Fruit fly (Drosophila melanogaster) whole organism: ENCODE data around the gene RPA2.

Source experiments
- CG8478 ChIP-seq: fragments of >200 bp; optimal IDR thresholded peaks from 2 replicates; lab custom pipeline; 2018; ENCODE audit warnings: inconsistent platforms
- Dll ChIP-seq: fragments of >200 bp; optimal IDR thresholded peaks from 2 replicates; lab custom pipeline; 2017
- EcR ChIP-seq, 2 experiments: fragments of >200 bp; optimal IDR thresholded peaks; 2 replicates each; lab custom pipeline; 2017; ENCODE audit warnings: missing biosample characterization in 2 of 2, missing genetic modification characterization in 2 of 2, missing genetic modification reagents in 2 of 2
- pan ChIP-seq: fragments of >200 bp; optimal IDR thresholded peaks from 2 replicates; lab custom pipeline; 2017
- psq ChIP-seq: fragments of >200 bp; optimal IDR thresholded peaks from 2 replicates; lab custom pipeline; 2017
- usp ChIP-seq: fragments of >200 bp; optimal IDR thresholded peaks from 2 replicates; lab custom pipeline; 2017; ENCODE audit warnings: missing biosample characterization, missing genetic modification characterization, mixed read lengths

The RPA2 gene

dm6 chr2L:20925975-20926374, at the start of gene RPA2:
RPA2 (minus strand) TSS chr2L:20926147.
- TF ChIP-seq Dll (lab: Kevin White, UChicago) (no peak), psq (lab: Kevin White, UChicago) (no peak), EcR (GFP tag; optimal IDR thresholded peaks at IDR 0.05; lab: Kevin White, UChicago) (no peak), usp (no peak), CG8478 (lab: Kevin White, UChicago) (no peak), pan (lab: Kevin White, UChicago) (no peak)

- TF ChIP-seq usp = no peak
- TF ChIP-seq pan (lab: Kevin White, UChicago) = no peak
- no peak for TF ChIP-seq EcR (GFP tag; optimal IDR thresholded peaks at IDR 0.05; lab: Kevin White, UChicago)
- TF ChIP-seq CG8478 (lab: Kevin White, UChicago) = no peak
- no peak for TF ChIP-seq Dll (lab: Kevin White, UChicago)
- no peak for TF ChIP-seq psq (lab: Kevin White, UChicago)
These were observed 49.6 kb upstream of the RPA2 start for dm6 chr2L:20975594-20975993.

dm6 chr2L:20974037-20974646, 48.2 kb upstream of the RPA2 start:
- TF ChIP-seq EcR (GFP tag; optimal IDR thresholded peaks at IDR 0.05; lab: Kevin White, UChicago) = no peak
- no peak for TF ChIP-seq pan (lab: Kevin White, UChicago)

dm6 chr2L:20971659-20972314, 45.8 kb upstream of the RPA2 start:
- TF ChIP-seq CG8478 (lab: Kevin White, UChicago) (no peak), EcR (GFP tag; optimal IDR thresholded peaks at IDR 0.05; lab: Kevin White, UChicago) (no peak)

- TF ChIP-seq usp (no peak), CG8478 (lab: Kevin White, UChicago) (no peak), Dll (lab: Kevin White, UChicago) (no peak), pan (lab: Kevin White, UChicago) (no peak), psq (lab: Kevin White, UChicago) (no peak), EcR (GFP tag; optimal IDR thresholded peaks at IDR 0.05; lab: Kevin White, UChicago) (no peak)
These were observed 44.8 kb upstream of the RPA2 start for dm6 chr2L:20970792-20971191.

dm6 chr2L:20969674-20970297, 43.8 kb upstream of the RPA2 start:
- TF ChIP-seq usp = no peak
- no peak for TF ChIP-seq CG8478 (lab: Kevin White, UChicago)
- TF ChIP-seq psq (lab: Kevin White, UChicago) = no peak
- no peak for TF ChIP-seq pan (lab: Kevin White, UChicago)
- no peak for TF ChIP-seq Dll (lab: Kevin White, UChicago)
- TF ChIP-seq EcR (GFP tag; optimal IDR thresholded peaks at IDR 0.05; lab: Kevin White, UChicago) = no peak

dm6 chr2L:20968727-20969126, 42.8 kb upstream of the RPA2 start:
- no peak for TF ChIP-seq CG8478 (lab: Kevin White, UChicago)
- TF ChIP-seq pan (lab: Kevin White, UChicago) = no peak
- TF ChIP-seq Dll (lab: Kevin White, UChicago) = no peak
- TF ChIP-seq usp = no peak
- TF ChIP-seq psq (lab: Kevin White, UChicago) = no peak
- TF ChIP-seq EcR (GFP tag; optimal IDR thresholded peaks at IDR 0.05; lab: Kevin White, UChicago) = no peak

dm6 chr2L:20965001-20965400, 39.1 kb upstream of the RPA2 start:
- TF ChIP-seq CG8478 (lab: Kevin White, UChicago) (no peak), usp (no peak), psq (lab: Kevin White, UChicago) (no peak), Dll (lab: Kevin White, UChicago) (no peak), EcR (GFP tag; optimal IDR thresholded peaks at IDR 0.05; lab: Kevin White, UChicago) (no peak), pan (lab: Kevin White, UChicago) (no peak)

dm6 chr2L:20960019-20960525, 34.1 kb upstream of the RPA2 start:
- TF ChIP-seq CG8478 (lab: Kevin White, UChicago) (no peak), pan (lab: Kevin White, UChicago) (no peak), psq (lab: Kevin White, UChicago) (no peak), Dll (lab: Kevin White, UChicago) (no peak), EcR (GFP tag; optimal IDR thresholded peaks at IDR 0.05; lab: Kevin White, UChicago) (no peak), usp (no peak)

dm6 chr2L:20957968-20958367, 32.0 kb upstream of the RPA2 start:
- TF ChIP-seq pan (lab: Kevin White, UChicago) = no peak

- TF ChIP-seq CG8478 (lab: Kevin White, UChicago) = no peak
- TF ChIP-seq Dll (lab: Kevin White, UChicago) = no peak
- TF ChIP-seq psq (lab: Kevin White, UChicago) = no peak
- no peak for TF ChIP-seq EcR (GFP tag; optimal IDR thresholded peaks at IDR 0.05; lab: Kevin White, UChicago)
- no peak for TF ChIP-seq usp
- no peak for TF ChIP-seq pan (lab: Kevin White, UChicago)
These were observed 31.3 kb upstream of the RPA2 start for dm6 chr2L:20957266-20957665.

dm6 chr2L:20956836-20957235, 30.9 kb upstream of the RPA2 start:
- TF ChIP-seq pan (lab: Kevin White, UChicago) (no peak), psq (lab: Kevin White, UChicago) (no peak), Dll (lab: Kevin White, UChicago) (no peak), CG8478 (lab: Kevin White, UChicago) (no peak), usp (no peak), EcR (GFP tag; optimal IDR thresholded peaks at IDR 0.05; lab: Kevin White, UChicago) (no peak)
